Worm (Caenorhabditis elegans): ENCODE results near the gene F54B3.1.

- TF ChIP-seq hmg-4 (GFP tag; optimal IDR thresholded peaks at IDR 0.05) (no peak), tbx-37 (GFP tag; conservative IDR thresholded peaks at IDR 0.05) (no peak)
These were observed 32.1 kb downstream of the F54B3.1 start for ce11 chrII:10283145-10283544.
